Fruit fly (Drosophila melanogaster) S2 (cell line): ENCODE measurements around the gene CG42536.
A peak's percentile ranks its signal among the peaks of the same experiment; 100 is the strongest.

Experiments used
- CG8478 ChIP-seq: fragments of >200 bp; optimal IDR thresholded peaks from 2 replicates; lab custom pipeline; 2018
- CTCF ChIP-seq, 2 experiments: fragments of >200 bp; optimal IDR thresholded peaks; 2 replicates each; lab custom pipeline; 2018

DNA sequence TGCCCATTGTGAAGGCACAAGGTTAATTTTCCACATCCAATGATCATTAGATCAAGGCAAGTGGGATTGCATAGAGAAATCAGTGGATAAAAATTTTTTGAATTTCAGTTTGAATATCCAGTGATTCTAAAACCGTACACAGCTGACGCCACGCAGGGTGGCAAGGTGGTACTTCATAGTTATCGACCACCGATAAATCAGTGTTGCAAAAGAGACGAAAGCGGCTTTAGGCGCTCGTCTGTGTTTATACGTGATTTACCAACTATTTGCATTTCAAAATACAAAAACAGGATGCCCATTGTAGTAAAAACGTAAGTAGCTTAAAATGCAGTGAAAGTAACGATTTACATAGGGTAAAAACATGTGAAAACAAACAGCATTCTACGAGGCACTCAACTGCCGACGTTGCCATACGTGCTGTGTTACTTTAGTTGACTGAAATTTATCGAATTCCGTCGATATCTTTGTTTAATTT lies 1.1 kb upstream of the CG42536 start, which contains the start of the genes CG42535, CG34001 and hay:
- TF ChIP-seq CG8478 (lab: Kevin White, UChicago): no peak
- TF ChIP-seq CTCF (optimal IDR thresholded peaks at IDR 0.05; lab: Kevin White, UChicago): peak; percentile 24 to 36
